Fruit fly (Drosophila melanogaster) whole organism: ENCODE results near the gene Yip1d1.

Experiments used
- CG8478 ChIP-seq: fragments of >200 bp; optimal IDR thresholded peaks from 2 replicates; lab custom pipeline; 2018; ENCODE audit warnings: inconsistent platforms
- Dll ChIP-seq: fragments of >200 bp; optimal IDR thresholded peaks from 2 replicates; lab custom pipeline; 2017
- EcR ChIP-seq, 2 experiments: fragments of >200 bp; optimal IDR thresholded peaks; 2 replicates each; lab custom pipeline; 2017; ENCODE audit warnings: missing biosample characterization in 2 of 2, missing genetic modification characterization in 2 of 2, missing genetic modification reagents in 2 of 2
- pan ChIP-seq: fragments of >200 bp; optimal IDR thresholded peaks from 2 replicates; lab custom pipeline; 2017
- psq ChIP-seq: fragments of >200 bp; optimal IDR thresholded peaks from 2 replicates; lab custom pipeline; 2017
- usp ChIP-seq: fragments of >200 bp; optimal IDR thresholded peaks from 2 replicates; lab custom pipeline; 2017; ENCODE audit warnings: missing biosample characterization, missing genetic modification characterization, mixed read lengths

Gene Yip1d1

DNA sequence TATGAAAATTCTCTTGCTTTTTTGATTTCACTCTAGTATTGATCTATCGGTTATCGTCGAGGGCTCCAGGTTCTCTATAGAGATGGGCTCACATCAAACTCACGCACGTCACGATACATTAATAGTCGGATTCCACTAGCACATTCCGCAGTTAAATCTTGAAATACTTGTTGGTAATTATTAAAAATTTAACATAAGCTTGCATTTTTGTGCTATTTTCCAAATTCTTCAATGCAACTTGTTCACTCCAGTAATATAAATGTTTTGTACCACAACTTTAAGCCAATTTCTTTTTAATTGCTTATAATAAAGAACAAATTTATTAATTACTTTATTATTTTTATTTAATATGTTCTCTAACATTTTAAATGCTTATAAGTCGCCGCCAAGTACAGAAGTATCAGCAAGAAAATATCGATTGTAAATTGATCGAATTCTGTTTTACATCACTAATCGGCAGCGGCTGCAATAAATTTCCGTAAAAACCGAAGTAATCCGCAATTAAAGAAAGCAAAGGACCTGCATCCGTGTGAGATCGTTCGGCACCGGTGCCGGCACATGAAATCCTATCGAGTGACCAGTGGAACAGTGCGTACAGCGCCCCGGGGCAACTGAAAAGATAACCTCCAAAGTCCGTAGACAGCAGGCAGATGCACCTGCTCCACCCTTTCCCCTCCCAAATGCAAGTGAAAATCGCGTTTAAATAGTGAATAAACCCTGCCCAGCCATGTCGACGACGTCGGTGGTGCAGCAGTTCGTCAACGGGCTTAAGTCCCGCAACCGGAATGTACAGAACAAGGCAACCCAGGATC, 3.8 kb upstream of the Yip1d1 start, which contains the start of the genes Vha68-1 and mTor:
Gene Vha68-1, minus strand, starts transcription at position 49 of the 812 bp plus-strand sequence.
Gene mTor, plus strand, starts transcription at position 422 of the 812 bp plus-strand sequence.
- no peak for TF ChIP-seq Dll (lab: Kevin White, UChicago)
- TF ChIP-seq psq (lab: Kevin White, UChicago): no peak
- TF ChIP-seq CG8478 (lab: Kevin White, UChicago): no peak
- no peak for TF ChIP-seq EcR (GFP tag; optimal IDR thresholded peaks at IDR 0.05; lab: Kevin White, UChicago)
- no peak for TF ChIP-seq pan (lab: Kevin White, UChicago)
- TF ChIP-seq usp (GFP tag; lab: Kevin White, UChicago): no peak

DNA sequence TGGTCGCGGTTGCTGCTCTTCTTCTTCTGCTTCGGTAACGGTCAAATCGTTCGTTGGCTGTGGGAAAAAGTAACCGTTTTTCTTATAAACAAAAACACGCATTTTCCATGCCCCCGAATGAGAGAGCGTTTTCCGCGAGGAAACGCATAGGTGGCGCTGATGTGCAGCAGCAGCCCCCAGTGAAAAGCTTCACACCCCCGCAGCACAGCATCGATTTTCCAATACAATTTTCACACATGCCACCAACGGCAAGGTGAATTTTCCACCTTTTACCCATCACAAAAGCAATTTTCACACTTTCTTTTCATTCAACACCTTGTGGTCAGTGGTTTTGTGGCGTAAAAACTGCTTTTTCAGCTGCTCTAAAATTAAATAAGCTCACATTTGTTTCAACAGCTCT, 3.2 kb upstream of the Yip1d1 start:
- no peak for TF ChIP-seq EcR (GFP tag; optimal IDR thresholded peaks at IDR 0.05; lab: Kevin White, UChicago)
- no peak for TF ChIP-seq psq (lab: Kevin White, UChicago)
- no peak for TF ChIP-seq usp (GFP tag; lab: Kevin White, UChicago)
- TF ChIP-seq Dll (lab: Kevin White, UChicago): no peak
- TF ChIP-seq CG8478 (lab: Kevin White, UChicago): no peak

DNA sequence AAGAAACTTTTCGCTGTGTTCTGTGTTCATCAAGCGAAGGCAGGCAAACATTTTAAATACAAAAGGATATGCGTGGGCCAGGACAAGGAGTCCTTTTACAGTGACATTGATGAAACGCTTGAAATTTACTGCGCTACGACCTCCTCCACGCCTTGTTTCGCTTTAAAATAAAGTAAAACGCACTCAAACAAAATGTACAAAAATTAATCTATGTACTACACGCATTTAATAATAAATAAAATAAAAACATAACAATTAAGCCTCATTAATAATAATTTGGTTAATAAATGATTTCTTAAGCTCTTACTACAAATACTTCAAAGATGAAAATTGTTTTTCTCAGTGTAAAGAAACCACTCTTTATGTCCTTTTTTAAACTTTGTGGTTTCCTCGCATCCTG, 15.4 kb downstream of the Yip1d1 start:
- TF ChIP-seq CG8478 (lab: Kevin White, UChicago) (no peak), psq (lab: Kevin White, UChicago) (no peak), usp (GFP tag; lab: Kevin White, UChicago) (no peak), EcR (GFP tag; optimal IDR thresholded peaks at IDR 0.05; lab: Kevin White, UChicago) (no peak), Dll (lab: Kevin White, UChicago) (no peak), pan (lab: Kevin White, UChicago) (no peak)

DNA sequence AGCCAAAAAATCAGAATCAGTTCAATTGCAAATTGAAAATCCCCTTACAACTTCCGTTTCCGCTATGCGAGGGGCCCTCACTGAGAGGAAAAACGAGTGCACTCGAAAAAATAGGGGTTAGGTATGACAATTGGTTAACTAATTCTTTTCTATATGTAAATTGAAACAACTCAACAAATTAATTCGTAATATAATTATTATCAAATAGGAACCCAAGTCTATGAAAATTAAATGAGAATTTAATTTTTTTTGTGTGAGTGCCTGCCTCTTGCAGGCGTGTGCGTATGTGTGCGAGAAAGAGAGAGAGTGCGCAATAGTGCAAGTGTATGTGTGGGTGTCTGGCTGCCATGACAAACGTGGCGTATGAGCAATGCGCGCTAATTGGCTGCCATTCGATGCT, 18.3 kb downstream of the Yip1d1 start:
- TF ChIP-seq EcR (GFP tag; optimal IDR thresholded peaks at IDR 0.05; lab: Kevin White, UChicago) (no peak), Dll (lab: Kevin White, UChicago) (no peak), usp (GFP tag; lab: Kevin White, UChicago) (no peak), psq (lab: Kevin White, UChicago) (no peak), CG8478 (lab: Kevin White, UChicago) (no peak), pan (lab: Kevin White, UChicago) (no peak)

DNA sequence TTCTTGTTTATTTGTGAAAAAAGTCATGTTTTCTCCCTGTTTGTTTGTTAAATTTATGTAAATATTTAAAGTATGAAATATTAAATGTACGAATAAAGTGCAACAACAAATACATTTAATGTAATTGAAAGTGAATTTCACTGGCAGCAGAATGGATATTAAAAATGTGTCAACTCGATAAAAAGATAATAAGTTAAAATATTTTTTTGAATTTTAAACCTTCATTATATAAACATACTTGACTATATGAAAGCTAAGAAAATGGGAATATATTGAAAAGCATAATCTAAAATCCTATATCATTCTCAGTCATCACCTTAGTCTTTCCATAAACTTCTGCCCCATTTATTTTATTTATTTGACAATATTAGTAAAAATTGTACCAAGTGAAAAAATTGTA, 21.9 kb downstream of the Yip1d1 start, which contains the start of gene Vha68-3:
Gene Vha68-3, plus strand, starts transcription at position 301 of the 400 bp plus-strand sequence.
- TF ChIP-seq pan (lab: Kevin White, UChicago): no peak
- no peak for TF ChIP-seq Dll (lab: Kevin White, UChicago)
- no peak for TF ChIP-seq CG8478 (lab: Kevin White, UChicago)

DNA sequence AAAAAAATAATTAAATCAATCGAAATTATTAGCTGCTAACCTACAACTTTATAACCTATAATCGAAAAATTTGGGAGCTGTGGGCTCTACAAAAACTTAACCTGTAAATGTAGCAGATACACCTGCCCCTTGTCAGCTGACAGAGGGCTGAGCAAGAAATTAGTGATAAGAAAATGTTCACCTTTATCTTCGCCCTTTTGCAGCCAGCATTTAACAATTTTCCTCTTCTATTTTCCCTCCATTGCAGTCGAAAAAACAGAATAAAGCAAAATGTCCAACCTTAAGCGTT, 25.1 kb downstream of the Yip1d1 start:
- TF ChIP-seq usp (GFP tag; lab: Kevin White, UChicago) (no peak), EcR (GFP tag; optimal IDR thresholded peaks at IDR 0.05; lab: Kevin White, UChicago) (no peak), psq (lab: Kevin White, UChicago) (no peak), pan (lab: Kevin White, UChicago) (no peak), Dll (lab: Kevin White, UChicago) (no peak), CG8478 (lab: Kevin White, UChicago) (no peak)

DNA sequence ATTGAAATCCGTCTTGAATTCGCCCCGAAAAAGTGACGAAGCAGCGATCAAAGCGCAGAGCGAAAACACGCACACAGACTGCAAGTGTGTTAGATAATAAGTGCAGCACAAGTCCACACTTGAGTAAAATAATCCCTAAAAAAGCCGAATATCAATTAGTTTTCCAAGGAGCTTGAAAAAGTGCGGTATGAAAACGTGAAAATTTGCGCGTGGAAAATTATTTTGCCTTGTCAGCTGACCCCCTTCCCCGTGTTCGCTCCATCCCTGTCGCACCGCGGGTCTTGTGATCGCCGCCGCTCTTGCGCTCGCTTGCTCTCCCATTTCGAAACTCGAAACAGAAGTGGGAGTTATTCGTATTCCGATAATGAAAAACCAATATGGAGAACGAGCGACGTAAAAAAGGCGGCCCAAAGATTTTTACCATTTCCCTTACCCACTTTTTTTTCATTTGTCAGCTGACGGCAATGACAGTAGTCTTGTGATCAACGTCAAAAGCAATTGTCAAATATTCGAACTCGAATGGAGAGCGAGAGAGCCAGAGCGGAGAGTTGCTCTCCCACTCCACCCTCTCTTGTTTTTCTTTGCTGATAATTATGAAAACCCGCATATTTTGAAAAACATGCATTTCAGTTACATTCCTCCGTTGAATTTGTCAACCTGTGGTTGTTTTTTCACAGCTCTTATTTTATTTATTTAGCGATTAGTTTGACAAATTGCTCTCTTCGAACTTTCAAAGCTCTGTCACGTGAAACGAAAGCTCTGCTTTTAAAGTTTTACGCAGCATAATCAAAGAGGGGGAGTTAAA, 25.7 kb downstream of the Yip1d1 start:
- TF ChIP-seq usp (GFP tag; lab: Kevin White, UChicago) (no peak), Dll (lab: Kevin White, UChicago) (peak; percentile 34)

DNA sequence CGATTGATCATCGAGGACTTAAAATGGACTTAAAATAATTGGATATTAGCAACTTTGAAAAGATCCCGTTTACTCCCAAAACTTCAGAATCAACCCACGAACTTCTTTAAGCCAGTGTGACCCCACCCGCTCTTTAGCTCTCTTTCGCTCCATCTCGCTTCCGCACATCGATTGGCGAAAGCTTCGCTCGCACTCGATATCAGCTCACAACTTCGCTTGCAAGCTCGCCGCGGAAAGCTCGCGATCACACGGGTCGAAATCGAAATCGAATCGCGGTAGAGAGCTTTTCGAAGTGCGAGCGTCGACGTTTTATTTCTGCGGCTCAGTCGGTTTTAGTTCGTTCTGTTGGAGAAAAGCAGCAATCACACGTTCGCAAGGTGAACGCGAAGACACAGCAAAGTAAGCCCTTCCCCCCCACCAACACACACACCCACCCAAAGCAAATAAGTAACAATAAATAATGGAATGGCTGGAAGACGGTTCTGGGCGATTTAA, 26.3 kb downstream of the Yip1d1 start, which contains the start of gene Vha68-2:
Gene Vha68-2, plus strand, starts transcription at position 278 of the 495 bp plus-strand sequence.
- TF ChIP-seq psq (lab: Kevin White, UChicago) (no peak), pan (lab: Kevin White, UChicago) (no peak), usp (GFP tag; lab: Kevin White, UChicago) (no peak), CG8478 (lab: Kevin White, UChicago) (no peak)

DNA sequence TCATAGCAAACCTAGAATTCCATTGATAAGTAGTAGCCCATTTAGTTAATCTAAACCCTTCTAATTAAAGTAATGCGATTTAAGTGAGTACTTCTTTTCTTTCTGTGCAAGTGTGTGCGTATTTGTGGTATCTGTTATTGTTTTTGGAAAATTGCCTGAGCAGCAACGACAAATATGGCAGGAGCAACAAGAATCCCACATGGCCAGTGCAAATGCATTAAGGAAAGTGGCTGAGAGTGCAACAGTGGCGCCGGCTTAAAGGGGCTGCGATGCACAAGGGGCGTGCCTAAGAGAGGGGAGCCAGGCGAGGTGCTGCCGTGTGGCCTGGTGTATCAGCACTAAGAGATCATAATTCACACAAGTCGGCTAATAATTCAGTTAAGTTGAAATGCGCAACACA, 30.9 kb downstream of the Yip1d1 start:
- TF ChIP-seq pan (lab: Kevin White, UChicago) (no peak), CG8478 (lab: Kevin White, UChicago) (no peak), usp (GFP tag; lab: Kevin White, UChicago) (no peak), Dll (lab: Kevin White, UChicago) (no peak), EcR (GFP tag; optimal IDR thresholded peaks at IDR 0.05; lab: Kevin White, UChicago) (no peak), psq (lab: Kevin White, UChicago) (no peak)

DNA sequence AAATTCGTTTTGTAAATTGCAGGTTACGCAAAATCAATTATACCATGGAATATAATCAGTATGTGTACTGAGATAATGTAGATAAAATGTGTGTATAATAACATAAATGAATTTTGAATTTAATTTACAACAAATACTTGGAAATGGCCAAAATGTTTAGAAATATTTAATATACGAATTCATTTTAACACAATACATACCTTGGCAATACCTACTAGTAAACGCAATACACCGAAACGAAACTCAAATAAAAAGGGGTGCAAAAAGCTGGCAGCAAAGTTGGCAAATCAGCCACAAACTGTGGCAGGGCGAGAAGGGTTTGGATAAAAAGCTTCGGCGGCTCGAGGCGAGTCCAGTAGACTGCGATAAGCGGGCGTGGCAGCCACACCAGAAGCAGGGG, 34.1 kb downstream of the Yip1d1 start, which contains the start of gene CG16800:
Gene CG16800, plus strand, starts transcription at position 301 of the 400 bp plus-strand sequence.
- TF ChIP-seq usp (GFP tag; lab: Kevin White, UChicago) (no peak), EcR (GFP tag; optimal IDR thresholded peaks at IDR 0.05; lab: Kevin White, UChicago) (no peak), CG8478 (lab: Kevin White, UChicago) (no peak), Dll (lab: Kevin White, UChicago) (no peak), pan (lab: Kevin White, UChicago) (no peak), psq (lab: Kevin White, UChicago) (no peak)

DNA sequence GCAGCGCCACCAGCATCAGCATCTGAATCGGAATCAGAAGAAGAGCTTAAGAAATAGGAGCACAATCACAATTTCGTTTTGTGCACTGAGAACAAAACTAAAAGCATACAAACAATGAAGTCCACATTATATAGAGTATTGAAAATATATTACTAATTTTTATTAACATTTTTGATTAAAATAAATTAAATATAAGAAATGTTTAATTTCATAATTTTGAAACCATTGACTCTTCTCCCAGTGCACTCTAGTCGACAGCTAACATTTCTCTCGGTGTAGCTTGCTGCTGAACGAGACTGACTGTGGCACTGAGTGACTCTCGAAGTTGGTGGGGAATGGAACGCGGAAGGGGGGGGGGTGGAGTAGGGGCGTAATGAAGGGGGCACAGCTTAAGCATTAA, 49.8 kb downstream of the Yip1d1 start:
- no peak for TF ChIP-seq EcR (GFP tag; optimal IDR thresholded peaks at IDR 0.05; lab: Kevin White, UChicago)
- no peak for TF ChIP-seq psq (lab: Kevin White, UChicago)
- no peak for TF ChIP-seq pan (lab: Kevin White, UChicago)
- no peak for TF ChIP-seq CG8478 (lab: Kevin White, UChicago)
- TF ChIP-seq Dll (lab: Kevin White, UChicago): no peak
- TF ChIP-seq usp (GFP tag; lab: Kevin White, UChicago): no peak
